Worm (Caenorhabditis elegans): ENCODE results near the gene madf-3.

madf-3 gene

ce11 chrII:4299227-4299703 lies 35.3 kb upstream of the madf-3 start, which contains the start of gene sco-1 (continued):
- TF ChIP-seq crh-2 (tag; optimal IDR thresholded peaks at IDR 0.05), result peak; percentile 97
- TF ChIP-seq ztf-11 (tag; optimal IDR thresholded peaks at IDR 0.05), result peak; percentile 32
- TF ChIP-seq egl-27 (tag; optimal IDR thresholded peaks at IDR 0.05), result peak; percentile 95
- peak; percentile 96 for TF ChIP-seq lin-11 (tag; optimal IDR thresholded peaks at IDR 0.05)

ce11 chrII:4301307-4301706 lies 33.2 kb upstream of the madf-3 start, which contains the start of gene gtf-2F1:
gtf-2F1 (plus strand) TSS chrII:4301607.
- TF ChIP-seq blmp-1 (tag; optimal IDR thresholded peaks at IDR 0.05; ENCODE audit: insufficient read depth) (no peak), elt-3 (tag; optimal IDR thresholded peaks at IDR 0.05) (no peak), lin-13 (GFP tag; optimal IDR thresholded peaks at IDR 0.05) (no peak), crh-2 (tag; optimal IDR thresholded peaks at IDR 0.05) (no peak), lin-39 (tag; optimal IDR thresholded peaks at IDR 0.05) (no peak), egl-27 (tag; optimal IDR thresholded peaks at IDR 0.05) (no peak), nhr-237 (tag; optimal IDR thresholded peaks at IDR 0.05) (no peak), ztf-1 (GFP tag; conservative IDR thresholded peaks at IDR 0.05) (no peak), ZK546.5 (tag; optimal IDR thresholded peaks at IDR 0.05) (no peak), Y55F3AM.14 (GFP tag; optimal IDR thresholded peaks at IDR 0.05) (no peak), ama-1 (optimal IDR thresholded peaks at IDR 0.05) (no peak), fos-1 (tag; optimal IDR thresholded peaks at IDR 0.05) (no peak), sma-3 (GFP tag; optimal IDR thresholded peaks at IDR 0.05) (no peak), nhr-77 (tag; optimal IDR thresholded peaks at IDR 0.05) (no peak), sma-9 (GFP tag; optimal IDR thresholded peaks at IDR 0.05) (no peak), sma-9 (tag; optimal IDR thresholded peaks at IDR 0.05) (no peak)

- no peak for TF ChIP-seq sma-3 (GFP tag; optimal IDR thresholded peaks at IDR 0.05)
- no peak for TF ChIP-seq mab-5 (tag; optimal IDR thresholded peaks at IDR 0.05)
- no peak for TF ChIP-seq mbf-1 (tag; optimal IDR thresholded peaks at IDR 0.05)
- TF ChIP-seq C34F6.9 (tag; optimal IDR thresholded peaks at IDR 0.05), result no peak
- TF ChIP-seq blmp-1 (tag; optimal IDR thresholded peaks at IDR 0.05; ENCODE audit: insufficient read depth), result no peak
- no peak for TF ChIP-seq unc-62 (GFP tag; optimal IDR thresholded peaks at IDR 0.05)
- no peak for TF ChIP-seq ztf-11 (tag; optimal IDR thresholded peaks at IDR 0.05)
- no peak for TF ChIP-seq nhr-23 (tag; optimal IDR thresholded peaks at IDR 0.05)
- TF ChIP-seq lin-11 (tag; optimal IDR thresholded peaks at IDR 0.05), result no peak
- no peak for TF ChIP-seq aly-2 (tag; optimal IDR thresholded peaks at IDR 0.05)
Observed at ce11 chrII:4306921-4307630, 27.5 kb upstream of the madf-3 start, which contains the start of gene Y52E8A.3. Y52E8A.3 (minus strand) TSS chrII:4306971.

- TF ChIP-seq nhr-6 (tag; optimal IDR thresholded peaks at IDR 0.05) (no peak), F13H6.1 (tag; optimal IDR thresholded peaks at IDR 0.05) (no peak), nhr-12 (tag; optimal IDR thresholded peaks at IDR 0.05) (no peak), mab-5 (tag; optimal IDR thresholded peaks at IDR 0.05) (no peak), nhr-129 (tag; optimal IDR thresholded peaks at IDR 0.05) (no peak), ztf-4 (tag; optimal IDR thresholded peaks at IDR 0.05) (no peak), unc-62 (GFP tag; optimal IDR thresholded peaks at IDR 0.05) (no peak), nhr-10 (tag; optimal IDR thresholded peaks at IDR 0.05) (no peak), blmp-1 (tag; optimal IDR thresholded peaks at IDR 0.05; ENCODE audit: insufficient read depth) (no peak), zag-1 (tag; optimal IDR thresholded peaks at IDR 0.05) (no peak)
Observed at ce11 chrII:4312115-4312514, 22.4 kb upstream of the madf-3 start, which contains the start of gene plep-1. plep-1 (minus strand) TSS chrII:4312215.

ce11 chrII:4316011-4316410 lies 18.5 kb upstream of the madf-3 start, which contains the start of gene srw-40:
srw-40 (minus strand) TSS chrII:4316111.
- no peak for TF ChIP-seq sma-3 (GFP tag; optimal IDR thresholded peaks at IDR 0.05)
- no peak for TF ChIP-seq nhr-21 (tag; optimal IDR thresholded peaks at IDR 0.05)
- no peak for TF ChIP-seq snpc-4 (tag; optimal IDR thresholded peaks at IDR 0.05)
- no peak for TF ChIP-seq nhr-10 (tag; optimal IDR thresholded peaks at IDR 0.05)
- TF ChIP-seq elt-1 (tag; optimal IDR thresholded peaks at IDR 0.05), result no peak
- no peak for TF ChIP-seq nhr-12 (tag; optimal IDR thresholded peaks at IDR 0.05)
- no peak for TF ChIP-seq zag-1 (tag; optimal IDR thresholded peaks at IDR 0.05)
- TF ChIP-seq crh-2 (tag; optimal IDR thresholded peaks at IDR 0.05), result no peak
- no peak for TF ChIP-seq alr-1 (tag; optimal IDR thresholded peaks at IDR 0.05)
- no peak for TF ChIP-seq Y55F3AM.14 (GFP tag; optimal IDR thresholded peaks at IDR 0.05)
- TF ChIP-seq skn-1 (tag; optimal IDR thresholded peaks at IDR 0.05), result no peak
- TF ChIP-seq R02D3.7 (tag; optimal IDR thresholded peaks at IDR 0.05), result no peak
- TF ChIP-seq C34F6.9 (tag; optimal IDR thresholded peaks at IDR 0.05), result no peak
- TF ChIP-seq mab-5 (tag; optimal IDR thresholded peaks at IDR 0.05), result no peak
- TF ChIP-seq ZK546.5 (tag; optimal IDR thresholded peaks at IDR 0.05), result no peak
- no peak for TF ChIP-seq nhr-6 (tag; optimal IDR thresholded peaks at IDR 0.05)
- no peak for TF ChIP-seq ceh-82 (tag; optimal IDR thresholded peaks at IDR 0.05)
- TF ChIP-seq dmd-4 (tag; optimal IDR thresholded peaks at IDR 0.05), result no peak
- TF ChIP-seq mbf-1 (tag; optimal IDR thresholded peaks at IDR 0.05), result no peak
- no peak for TF ChIP-seq lin-13 (GFP tag; optimal IDR thresholded peaks at IDR 0.05)
